Fruit fly (Drosophila melanogaster): ENCODE measurements around the gene hh.

hh gene

dm6 chr3R:23191108-23191771 lies 49.5 kb upstream of the hh start (continued):
- TF ChIP-seq Kr (GFP tag; optimal IDR thresholded peaks at IDR 0.05) (no peak), grau (tag; optimal IDR thresholded peaks at IDR 0.05) (peak; percentile 51), CG8089 (GFP tag; optimal IDR thresholded peaks at IDR 0.05) (no peak), sens (GFP tag) (peak; percentile 74), CG17328 (GFP tag; IDR thresholded peaks at IDR 0.05) (no peak), Dp (GFP tag; optimal IDR thresholded peaks at IDR 0.05) (no peak), nerfin-2 (GFP tag; IDR thresholded peaks at IDR 0.05; ENCODE audit: partially characterized antibody) (no peak; the same call in 1 of the 2 replicates), toy (GFP tag; IDR thresholded peaks at IDR 0.05) (no peak), CG10565 (GFP tag; optimal IDR thresholded peaks at IDR 0.05) (no peak), TFAM (GFP tag; optimal IDR thresholded peaks at IDR 0.05) (no peak), fd96Cb (tag; optimal IDR thresholded peaks at IDR 0.05) (no peak), sd (tag; optimal IDR thresholded peaks at IDR 0.05) (peak; percentile 28), CG4617 (GFP tag; optimal IDR thresholded peaks at IDR 0.05; ENCODE audit: borderline replicate concordance) (no peak), Ets65A (GFP tag) (no peak), wor (GFP tag; IDR thresholded peaks at IDR 0.05) (no peak), salm (tag; optimal IDR thresholded peaks at IDR 0.05) (no peak), CG10959 (GFP tag; IDR thresholded peaks at IDR 0.05) (no peak), E2f2 (GFP tag; IDR thresholded peaks at IDR 0.05) (0 out of 2 replicates have a peak, but pooled peaks have one; percentile 25), ase (GFP tag; IDR thresholded peaks at IDR 0.05) (no peak), CG5180 (GFP tag; optimal IDR thresholded peaks at IDR 0.05) (peak; percentile 34), Sox100B (GFP tag; optimal IDR thresholded peaks at IDR 0.05) (no peak), CG6765 (GFP tag; optimal IDR thresholded peaks at IDR 0.05) (no peak), Abd-B (GFP tag; optimal IDR thresholded peaks at IDR 0.05) (no peak), Asciz (GFP tag; optimal IDR thresholded peaks at IDR 0.05) (no peak), CG2199 (GFP tag; IDR thresholded peaks at IDR 0.05) (no peak), fu2 (GFP tag; optimal IDR thresholded peaks at IDR 0.05) (no peak), dm (GFP tag; optimal IDR thresholded peaks at IDR 0.05) (no peak), CG42726 (GFP tag; IDR thresholded peaks at IDR 0.05; ENCODE audit: partially characterized antibody) (no peak), ro (GFP tag; IDR thresholded peaks at IDR 0.05) (no peak), CG17359 (tag; optimal IDR thresholded peaks at IDR 0.05) (peak; percentile 2), pb (GFP tag; optimal IDR thresholded peaks at IDR 0.05) (no peak), Rx (GFP tag; IDR thresholded peaks at IDR 0.05) (0 out of 2 replicates have a peak, but pooled peaks have one; percentile 12), sisA (GFP tag; IDR thresholded peaks at IDR 0.05) (no peak), tin (GFP tag; optimal IDR thresholded peaks at IDR 0.05) (no peak), CG4404 (GFP tag; IDR thresholded peaks at IDR 0.05) (no peak), run (tag; optimal IDR thresholded peaks at IDR 0.05) (no peak), CG15011 (GFP tag; optimal IDR thresholded peaks at IDR 0.05) (no peak), CG30403 (GFP tag; optimal IDR thresholded peaks at IDR 0.05) (peak; percentile 22), CG6175 (GFP tag; IDR thresholded peaks at IDR 0.05) (no peak), p53 (GFP tag; optimal IDR thresholded peaks at IDR 0.05) (no peak), D (optimal IDR thresholded peaks at IDR 0.05) (no peak), D (GFP tag; optimal IDR thresholded peaks at IDR 0.05) (no peak), CG11456 (GFP tag; IDR thresholded peaks at IDR 0.05) (0 out of 3 replicates have a peak, but pooled peaks have one; percentile 24), h (optimal IDR thresholded peaks at IDR 0.05) (no peak), Dll (GFP tag; IDR thresholded peaks at IDR 0.05; ENCODE audit: partially characterized antibody) (no peak), dimm (GFP tag; IDR thresholded peaks at IDR 0.05) (no peak), CG15601 (tag; optimal IDR thresholded peaks at IDR 0.05) (no peak), peb (GFP tag; IDR thresholded peaks at IDR 0.05) (no peak), ATbp (GFP tag; optimal IDR thresholded peaks at IDR 0.05) (no peak), dpn (GFP tag; optimal IDR thresholded peaks at IDR 0.05) (peak in 1 of 2 experiments; percentile 34), CG4820 (GFP tag; optimal IDR thresholded peaks at IDR 0.05) (no peak)

Data from whole organism, embryonic.